Worm (Caenorhabditis elegans): Measurements from ENCODE around the gene dld-1.

DNA sequence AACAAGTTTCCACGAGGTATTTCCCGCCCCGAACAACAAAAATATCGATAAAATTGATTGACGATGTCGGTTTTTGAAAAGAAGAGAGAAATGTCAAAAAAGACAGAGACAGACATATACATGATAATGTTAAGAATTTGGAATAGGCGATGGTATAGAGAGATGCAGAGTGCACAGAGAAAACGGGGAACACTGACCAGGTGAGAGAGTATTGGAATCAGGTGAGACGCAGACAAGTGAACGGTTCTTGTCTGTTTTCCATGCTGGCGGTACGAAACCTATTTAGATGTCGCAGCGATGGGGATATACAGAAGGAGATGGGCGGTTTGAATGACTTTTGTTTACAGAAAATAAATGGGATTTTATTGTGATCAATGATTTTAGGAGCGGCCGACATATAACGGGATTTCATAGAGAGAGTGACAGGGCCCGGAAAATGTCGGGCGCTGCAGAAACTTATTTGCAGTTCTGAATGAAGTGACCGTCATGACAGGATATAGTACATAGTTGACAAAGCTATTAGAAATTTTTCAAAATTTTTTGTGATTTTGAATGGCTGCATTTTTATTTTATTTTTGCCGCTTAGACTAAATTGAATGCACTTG, 19.0 kb upstream of the dld-1 start:
- no peak for TF ChIP-seq unc-62 (GFP tag; optimal IDR thresholded peaks at IDR 0.05)
- no peak for TF ChIP-seq skn-1 (tag; optimal IDR thresholded peaks at IDR 0.05)
- TF ChIP-seq mab-5 (tag; optimal IDR thresholded peaks at IDR 0.05): no peak
- TF ChIP-seq nhr-237 (tag; optimal IDR thresholded peaks at IDR 0.05): no peak
- peak; percentile 24 for TF ChIP-seq gmeb-1 (tag; optimal IDR thresholded peaks at IDR 0.05)
- peak; percentile 38 for TF ChIP-seq nhr-25 (tag; optimal IDR thresholded peaks at IDR 0.05)
- TF ChIP-seq nhr-6 (tag; optimal IDR thresholded peaks at IDR 0.05): no peak
- TF ChIP-seq lin-13 (GFP tag; optimal IDR thresholded peaks at IDR 0.05): peak; percentile 24
- no peak for TF ChIP-seq ztf-11 (tag; optimal IDR thresholded peaks at IDR 0.05)
- TF ChIP-seq alr-1 (tag; optimal IDR thresholded peaks at IDR 0.05): no peak
- TF ChIP-seq nhr-11 (tag; optimal IDR thresholded peaks at IDR 0.05): no peak
- no peak for TF ChIP-seq fos-1 (tag; optimal IDR thresholded peaks at IDR 0.05)

Data from whole organism, L2 larva.